Worm (Caenorhabditis elegans): ENCODE results near the gene ZK622.1.

ZK622.1 gene

DNA sequence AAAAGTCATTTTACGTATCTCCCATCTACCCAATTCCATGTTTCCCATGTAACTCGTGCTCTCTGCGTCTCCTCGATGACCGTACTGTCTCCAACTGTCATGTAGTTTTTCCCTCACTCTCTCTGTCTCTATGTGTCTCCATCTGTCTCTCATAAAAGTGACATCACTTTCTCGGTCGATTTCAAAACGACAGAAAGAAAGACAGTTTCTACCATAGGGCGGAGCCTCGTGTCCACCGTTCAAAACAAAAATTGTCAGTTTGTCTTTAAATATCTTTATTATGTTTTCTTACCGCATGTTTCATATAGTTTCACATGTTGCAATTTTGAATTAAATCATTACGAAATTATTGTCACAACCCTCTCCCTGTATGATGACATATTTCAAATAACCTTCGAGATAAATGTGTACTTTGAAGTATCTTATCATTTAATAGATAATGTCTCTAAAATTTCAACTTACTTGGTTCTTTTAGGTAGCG lies 36.6 kb downstream of the ZK622.1 start (continued):
- TF ChIP-seq Y53F4B.3 (GFP tag; IDR thresholded peaks at IDR 0.05) = no peak
- peak; percentile 70 for TF ChIP-seq somi-1 (GFP tag; optimal IDR thresholded peaks at IDR 0.05)
- TF ChIP-seq ZK185.1 (tag; optimal IDR thresholded peaks at IDR 0.05; ENCODE audit: poor library complexity, severe bottlenecking) = peak; percentile 59
- TF ChIP-seq sea-2 (GFP tag; IDR thresholded peaks at IDR 0.05) = no peak
- TF ChIP-seq tlf-1 (GFP tag; optimal IDR thresholded peaks at IDR 0.05) = peak; percentile 57
- peak; percentile 19 for TF ChIP-seq tbp1 (GFP tag; optimal IDR thresholded peaks at IDR 0.05)
- no peak for TF ChIP-seq Y56A3A.18 (GFP tag; IDR thresholded peaks at IDR 0.05)
- no peak for TF ChIP-seq bed-2 (GFP tag; IDR thresholded peaks at IDR 0.05)
- TF ChIP-seq lin-54 (GFP tag; optimal IDR thresholded peaks at IDR 0.05) = peak; percentile 46
- TF ChIP-seq F37B4.10 (GFP tag; IDR thresholded peaks at IDR 0.05) = no peak

DNA sequence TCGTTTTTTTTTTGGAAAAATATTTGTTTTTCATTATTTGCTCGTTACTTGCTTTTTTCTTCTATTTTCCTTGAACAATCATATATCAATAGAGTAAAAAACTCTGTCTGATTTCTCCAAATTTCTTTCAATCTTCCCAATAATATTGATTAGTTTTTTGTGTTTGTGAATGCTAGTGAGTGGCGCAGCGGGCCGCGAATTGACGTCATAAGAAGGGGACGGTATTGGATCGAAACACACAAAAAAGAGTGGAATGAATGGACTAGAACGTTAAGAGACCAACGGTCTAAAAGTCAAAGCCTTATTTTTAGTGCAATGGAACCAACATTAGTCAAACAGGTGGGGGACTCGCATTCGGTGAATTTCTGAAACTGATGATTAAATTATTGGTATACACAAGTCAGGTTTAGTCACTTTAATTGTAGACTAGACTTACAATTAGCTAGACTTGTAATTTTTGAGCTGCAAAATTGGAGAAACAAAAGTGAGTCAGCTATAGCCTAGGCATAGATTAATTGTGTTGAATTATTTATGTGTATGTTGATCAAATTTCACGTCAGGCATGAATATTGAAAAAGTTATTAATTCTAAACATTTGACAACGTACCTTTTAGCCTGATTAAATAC lies 38.2 kb downstream of the ZK622.1 start:
- TF ChIP-seq F57A8.1 (GFP tag; optimal IDR thresholded peaks at IDR 0.05) (no peak), zim-3 (tag; optimal IDR thresholded peaks at IDR 0.05) (peak; percentile 3), repo-1 (tag; optimal IDR thresholded peaks at IDR 0.05) (peak; percentile 18), rpc-1 (optimal IDR thresholded peaks at IDR 0.05) (no peak), rpc-1 (tag; optimal IDR thresholded peaks at IDR 0.05) (no peak)

DNA sequence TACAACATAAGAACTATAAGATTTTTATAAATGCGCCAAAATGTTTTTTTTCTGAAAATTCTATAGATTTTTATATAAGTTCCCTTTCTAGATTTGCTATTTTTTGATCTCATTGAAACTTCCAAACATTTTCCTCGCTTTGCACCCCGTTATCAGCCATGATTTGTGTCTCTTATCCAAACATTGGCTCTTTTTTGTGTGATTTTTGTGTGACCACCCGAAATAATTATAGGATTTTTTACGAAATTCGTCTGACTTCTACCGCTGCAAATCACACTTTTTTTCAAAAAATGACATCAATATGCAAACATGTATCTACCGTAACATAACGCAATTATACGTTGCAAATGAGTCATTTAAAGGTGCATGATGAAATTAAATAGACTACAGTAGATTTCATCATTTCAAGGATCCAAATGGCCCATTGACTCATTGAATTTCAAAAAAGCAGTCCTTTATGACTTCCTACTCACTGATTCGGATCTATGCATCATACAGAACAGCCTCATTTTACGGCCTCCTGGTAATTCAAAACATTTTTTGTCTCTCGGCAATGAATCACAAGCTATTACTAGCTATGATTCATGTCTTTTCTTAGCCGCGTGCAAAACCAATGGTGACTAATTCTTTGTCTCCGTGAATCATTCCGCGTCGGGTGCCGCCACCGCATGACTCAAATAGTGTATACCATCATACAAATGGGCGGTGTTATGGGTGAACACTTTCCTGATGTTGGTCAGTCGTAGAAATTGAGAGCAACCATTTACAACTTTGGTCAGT lies 38.9 kb downstream of the ZK622.1 start:
- TF ChIP-seq nfyb-1 (GFP tag; IDR thresholded peaks at IDR 0.05) = 0 out of 2 replicates have a peak, but pooled peaks have one; percentile 12
- no peak for TF ChIP-seq cebp-1 (GFP tag; IDR thresholded peaks at IDR 0.05)
- peak; percentile 28 for TF ChIP-seq cebp-1 (tag; optimal IDR thresholded peaks at IDR 0.05)
- no peak for TF ChIP-seq zim-3 (tag; optimal IDR thresholded peaks at IDR 0.05)
- TF ChIP-seq K12H6.12 (tag; optimal IDR thresholded peaks at IDR 0.05) = no peak

DNA sequence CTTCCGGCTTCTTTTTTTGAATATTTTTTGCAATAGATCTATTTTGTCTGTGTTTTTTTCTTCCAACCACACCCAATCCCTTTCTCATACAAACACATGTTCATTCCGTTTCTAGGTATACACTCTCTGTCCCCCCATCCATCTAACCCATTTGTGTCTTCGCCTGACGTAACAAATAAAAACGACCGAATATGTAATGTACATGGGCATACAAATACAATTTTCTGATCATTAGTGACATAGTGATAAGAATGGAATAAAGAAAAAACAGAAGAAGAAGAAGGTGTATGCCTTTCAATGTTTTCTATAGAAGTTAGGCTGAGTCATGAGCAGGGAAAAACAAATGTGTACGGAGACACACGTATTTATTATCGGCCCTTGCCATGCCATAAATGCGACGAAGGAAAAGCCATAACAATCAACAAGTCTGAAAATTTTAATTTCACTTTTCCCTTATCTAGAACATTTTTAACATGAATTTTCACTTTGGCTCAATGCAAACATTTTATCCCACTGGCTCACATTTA lies 40.2 kb downstream of the ZK622.1 start:
- TF ChIP-seq attf-3 (GFP tag; conservative IDR thresholded peaks at IDR 0.05) = no peak
- no peak for TF ChIP-seq bed-2 (GFP tag; IDR thresholded peaks at IDR 0.05)
- peak; percentile 38 for TF ChIP-seq snpc-3.4 (tag; optimal IDR thresholded peaks at IDR 0.05)

DNA sequence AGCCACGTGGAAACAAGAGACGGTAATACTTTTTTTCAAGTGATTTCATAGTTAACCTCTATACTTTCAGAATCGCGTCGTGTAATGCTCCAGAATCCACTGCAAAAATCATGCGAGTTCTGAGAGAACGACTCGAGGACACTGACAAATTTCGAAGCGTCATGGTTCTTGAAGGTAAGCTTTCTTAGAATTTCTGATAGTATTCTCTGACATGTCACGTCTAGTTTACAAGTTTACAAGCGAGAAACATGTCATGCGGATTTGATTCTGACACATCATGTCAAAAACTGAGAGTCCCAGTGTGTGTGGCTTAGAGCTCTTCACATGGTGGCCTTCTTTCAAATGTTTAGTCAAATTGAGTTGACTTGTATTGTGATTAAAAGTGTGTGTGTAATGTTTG lies 41.0 kb downstream of the ZK622.1 start:
- TF ChIP-seq F39B2.1 (GFP tag; IDR thresholded peaks at IDR 0.05) = no peak
- no peak for TF ChIP-seq D2030.7 (GFP tag; IDR thresholded peaks at IDR 0.05)
- no peak for TF ChIP-seq F52B5.7 (tag; optimal IDR thresholded peaks at IDR 0.05)
- no peak for TF ChIP-seq B0336.3 (GFP tag; IDR thresholded peaks at IDR 0.05)
- TF ChIP-seq ama-1 (optimal IDR thresholded peaks at IDR 0.05) = no peak
- no peak for TF ChIP-seq ama-1 (GFP tag; optimal IDR thresholded peaks at IDR 0.05)
- no peak for TF ChIP-seq mel-28 (tag; optimal IDR thresholded peaks at IDR 0.05; ENCODE audit: borderline replicate concordance)
- no peak for TF ChIP-seq hmg-1.2 (GFP tag; IDR thresholded peaks at IDR 0.05)
- no peak for TF ChIP-seq egrh-3 (GFP tag; IDR thresholded peaks at IDR 0.05)
- no peak for TF ChIP-seq K12H6.12 (tag; optimal IDR thresholded peaks at IDR 0.05)
- no peak for TF ChIP-seq cebp-2 (GFP tag; IDR thresholded peaks at IDR 0.05)
- TF ChIP-seq dox-1 (GFP tag; IDR thresholded peaks at IDR 0.05) = no peak
- no peak for TF ChIP-seq nhr-179 (tag; optimal IDR thresholded peaks at IDR 0.05)
- TF ChIP-seq let-526 (GFP tag; IDR thresholded peaks at IDR 0.05) = no peak
- TF ChIP-seq ekl-4 (GFP tag; IDR thresholded peaks at IDR 0.05) = no peak
- TF ChIP-seq gei-17 (GFP tag; optimal IDR thresholded peaks at IDR 0.05) = no peak
- no peak for TF ChIP-seq lin-54 (GFP tag; optimal IDR thresholded peaks at IDR 0.05)
